Fruit fly (Drosophila melanogaster): ENCODE data around the gene CG15646.

- TF ChIP-seq Dfd (GFP tag; optimal IDR thresholded peaks at IDR 0.05) (no peak), Rel (GFP tag; optimal IDR thresholded peaks at IDR 0.05) (no peak), Rel (tag; optimal IDR thresholded peaks at IDR 0.05) (peak; percentile 5)
These were observed 44.5 kb downstream of the CG15646 start for dm6 chrX:15626279-15626678.

All from whole organism, wandering third instar larva.